Fruit fly (Drosophila melanogaster) whole organism, embryonic: ENCODE data around the gene Reepl1.

Source experiments
- Abd-B ChIP-seq: fragments of 200-800 bp; sonication (Bioruptor generic); optimal IDR thresholded peaks from 2 replicates; lab custom pipeline; 2018; ENCODE audit warnings: missing biosample characterization, mild to moderate bottlenecking, missing genetic modification characterization, moderate library complexity
- Atf3 ChIP-seq: fragments of 200-800 bp; sonication (Bioruptor generic); optimal IDR thresholded peaks from 3 replicates; lab custom pipeline; 2016; ENCODE audit warnings: missing biosample characterization, missing genetic modification characterization
- CG10959 ChIP-seq: fragments of 200-800 bp; sonication (Bioruptor generic); IDR thresholded peaks from 2 replicates; pipeline ENCODE4 v1.3.6; 2022; ENCODE audit warnings: missing biosample characterization, missing genetic modification characterization
- CG11504 ChIP-seq: fragments of 200-800 bp; sonication (Bioruptor generic); optimal IDR thresholded peaks from 3 replicates; lab custom pipeline; 2019; ENCODE audit warnings: missing biosample characterization, mild to moderate bottlenecking, missing genetic modification characterization, moderate library complexity
- CG12071 ChIP-seq: fragments of 200-800 bp; sonication (Bioruptor generic); optimal IDR thresholded peaks from 3 replicates; lab custom pipeline; 2018; ENCODE audit warnings: missing biosample characterization, mild to moderate bottlenecking, missing genetic modification characterization
- CG12942 ChIP-seq: fragments of 200-800 bp; sonication (Bioruptor generic); optimal IDR thresholded peaks from 3 replicates; lab custom pipeline; 2016; ENCODE audit warnings: missing biosample characterization, missing genetic modification characterization
- CG13894 ChIP-seq: fragments of 200-800 bp; sonication (Bioruptor generic); optimal IDR thresholded peaks from 3 replicates; lab custom pipeline; 2018; ENCODE audit warnings: missing biosample characterization, mild to moderate bottlenecking, missing genetic modification characterization, moderate library complexity
- CG14667 ChIP-seq: fragments of 200-800 bp; sonication (Bioruptor generic); IDR thresholded peaks from 2 replicates; pipeline ENCODE4 v1.3.6; 2022; ENCODE audit warnings: missing biosample characterization, missing genetic modification characterization
- CG15011 ChIP-seq: fragments of 200-800 bp; sonication (Bioruptor generic); optimal IDR thresholded peaks from 3 replicates; lab custom pipeline; 2018; ENCODE audit warnings: missing biosample characterization, mild to moderate bottlenecking, missing genetic modification characterization
- CG1602 ChIP-seq: fragments of 200-800 bp; sonication (Bioruptor generic); optimal IDR thresholded peaks from 3 replicates; lab custom pipeline; 2016; ENCODE audit warnings: missing biosample characterization, missing genetic modification characterization
- CG1603 ChIP-seq: fragments of 200-800 bp; sonication (Bioruptor generic); optimal IDR thresholded peaks from 2 replicates; lab custom pipeline; 2019; ENCODE audit warnings: missing biosample characterization, mild to moderate bottlenecking, missing genetic modification characterization, moderate library complexity
- CG17385 ChIP-seq: fragments of 200-800 bp; sonication (Bioruptor generic); optimal IDR thresholded peaks from 3 replicates; lab custom pipeline; 2018; ENCODE audit warnings: missing biosample characterization, mild to moderate bottlenecking, missing genetic modification characterization
- CG17612 ChIP-seq: fragments of 200-800 bp; sonication (Bioruptor generic); IDR thresholded peaks from 2 replicates; pipeline ENCODE4 v1.3.6; 2022; ENCODE audit warnings: missing biosample characterization, missing genetic modification characterization
- CG1792 ChIP-seq: fragments of 200-800 bp; sonication (Bioruptor generic); optimal IDR thresholded peaks from 2 replicates; lab custom pipeline; 2016; ENCODE audit warnings: missing biosample characterization, missing genetic modification characterization
- CG2712 ChIP-seq: fragments of 200-800 bp; optimal IDR thresholded peaks from 3 replicates; lab custom pipeline; 2019; ENCODE audit warnings: missing biosample characterization, mild to moderate bottlenecking, missing genetic modification characterization, moderate library complexity
- CG33213 ChIP-seq: fragments of 200-800 bp; sonication (Bioruptor generic); optimal IDR thresholded peaks from 3 replicates; lab custom pipeline; 2016; ENCODE audit warnings: missing biosample characterization, missing genetic modification characterization
- CG42726 ChIP-seq: fragments of 200-800 bp; sonication (Bioruptor generic); IDR thresholded peaks from 2 replicates; pipeline ENCODE4 v1.3.6; 2022; ENCODE audit warnings: missing biosample characterization, missing genetic modification characterization; ENCODE audit not compliant: partially characterized antibody
- CG4282 ChIP-seq: fragments of 200-800 bp; sonication (Bioruptor generic); optimal IDR thresholded peaks from 2 replicates; lab custom pipeline; 2016; ENCODE audit warnings: missing biosample characterization, missing genetic modification characterization
- CG4360 ChIP-seq: fragments of 200-800 bp; sonication (Bioruptor generic); IDR thresholded peaks from 2 replicates; pipeline ENCODE4 v1.3.6; 2022; ENCODE audit warnings: missing biosample characterization, missing genetic modification characterization
- CG43689 ChIP-seq: fragments of 200-800 bp; sonication (Bioruptor generic); IDR thresholded peaks from 2 replicates; pipeline ENCODE4 v1.3.6; 2022; ENCODE audit warnings: missing biosample characterization, missing genetic modification characterization
- CG5245 ChIP-seq: fragments of 200-800 bp; sonication (Bioruptor generic); optimal IDR thresholded peaks from 3 replicates; lab custom pipeline; 2016; ENCODE audit warnings: missing biosample characterization, missing genetic modification characterization
- CG6254 ChIP-seq: fragments of 200-800 bp; sonication (Bioruptor generic); optimal IDR thresholded peaks from 3 replicates; lab custom pipeline; 2017; ENCODE audit warnings: mild to moderate bottlenecking, missing biosample characterization, missing genetic modification reagents, missing genetic modification characterization
- CG6689 ChIP-seq: fragments of 200-800 bp; sonication (Bioruptor generic); IDR thresholded peaks from 2 replicates; pipeline ENCODE4 v1.3.6; 2022; ENCODE audit warnings: missing biosample characterization, missing genetic modification characterization
- CG7928 ChIP-seq: fragments of 200-800 bp; sonication (Bioruptor generic); optimal IDR thresholded peaks from 2 replicates; lab custom pipeline; 2017; ENCODE audit warnings: missing biosample characterization, mild to moderate bottlenecking, missing genetic modification characterization
- Camta ChIP-seq: fragments of 200-800 bp; sonication (Bioruptor generic); optimal IDR thresholded peaks from 2 replicates; lab custom pipeline; 2016; ENCODE audit warnings: missing biosample characterization, missing genetic modification characterization
- D ChIP-seq, 2 experiments: fragments of 200-800 bp in 1 of 2; fragments of >200 bp in 1 of 2; sonication (Bioruptor generic) in 1 of 2; optimal IDR thresholded peaks; 2 replicates in 1 of 2; 3 replicates in 1 of 2; lab custom pipeline; 2017; ENCODE audit warnings: mild to moderate bottlenecking in 1 of 2, missing biosample characterization in 1 of 2, missing genetic modification characterization in 1 of 2, missing genetic modification reagents in 1 of 2
- Dip2 ChIP-seq: fragments of 200-800 bp; sonication (Bioruptor generic); IDR thresholded peaks from 2 replicates; pipeline ENCODE4 v1.3.6; 2022; ENCODE audit warnings: missing biosample characterization, missing genetic modification characterization
- Dll ChIP-seq: fragments of 200-800 bp; sonication (Bioruptor generic); IDR thresholded peaks from 4 replicates; pipeline ENCODE4 v1.3.6; 2022; ENCODE audit warnings: missing biosample characterization, missing genetic modification characterization; ENCODE audit not compliant: partially characterized antibody
- HHEX ChIP-seq: fragments of 200-800 bp; sonication (Bioruptor generic); optimal IDR thresholded peaks from 3 replicates; lab custom pipeline; 2017; ENCODE audit warnings: missing biosample characterization, mild to moderate bottlenecking, missing genetic modification characterization, missing genetic modification reagents
- Nf-YA ChIP-seq: fragments of 200-800 bp; sonication (Bioruptor generic); IDR thresholded peaks from 2 replicates; pipeline ENCODE4 v1.3.6; 2022; ENCODE audit warnings: missing biosample characterization, missing genetic modification characterization
- Pdp1 ChIP-seq, 2 experiments: fragments of 200-800 bp; sonication (Bioruptor generic); optimal IDR thresholded peaks; 3 replicates each; lab custom pipeline; 2016; ENCODE audit warnings: missing biosample characterization in 2 of 2, missing genetic modification characterization in 2 of 2, mild to moderate bottlenecking in 1 of 2, moderate library complexity in 1 of 2
- Ravus ChIP-seq: fragments of 200-800 bp; sonication (Bioruptor generic); IDR thresholded peaks from 2 replicates; pipeline ENCODE4 v1.3.6; 2022; ENCODE audit warnings: missing biosample characterization, missing genetic modification characterization
- Six4 ChIP-seq: fragments of 200-800 bp; sonication (Bioruptor generic); optimal IDR thresholded peaks from 2 replicates; lab custom pipeline; 2016; ENCODE audit warnings: missing biosample characterization, missing genetic modification characterization
- Vsx1 ChIP-seq: fragments of 200-800 bp; sonication (Bioruptor generic); optimal IDR thresholded peaks from 2 replicates; lab custom pipeline; 2017; ENCODE audit warnings: missing biosample characterization, mild to moderate bottlenecking, missing genetic modification characterization, missing genetic modification reagents
- al ChIP-seq: fragments of 200-800 bp; sonication (Bioruptor generic); IDR thresholded peaks from 2 replicates; pipeline ENCODE4 v1.3.6; 2022; ENCODE audit warnings: missing biosample characterization, missing genetic modification characterization
- bcd ChIP-seq: fragments of 200-800 bp; sonication (Bioruptor generic); optimal IDR thresholded peaks from 2 replicates; lab custom pipeline; 2017; ENCODE audit warnings: missing biosample characterization, mild to moderate bottlenecking, missing genetic modification characterization
- br ChIP-seq: fragments of >200 bp; optimal IDR thresholded peaks from 2 replicates; lab custom pipeline; 2017
- chn ChIP-seq: fragments of 200-800 bp; sonication (Bioruptor generic); optimal IDR thresholded peaks from 2 replicates; lab custom pipeline; 2016; ENCODE audit warnings: missing biosample characterization, missing genetic modification characterization
- dmrt11E ChIP-seq: fragments of 200-800 bp; sonication (Bioruptor generic); optimal IDR thresholded peaks from 3 replicates; lab custom pipeline; 2018; ENCODE audit warnings: missing biosample characterization, mild to moderate bottlenecking, missing genetic modification characterization, moderate library complexity
- emc ChIP-seq: fragments of 200-800 bp; sonication (Bioruptor generic); optimal IDR thresholded peaks from 2 replicates; lab custom pipeline; 2016; ENCODE audit warnings: missing biosample characterization, missing genetic modification characterization
- fu2 ChIP-seq: fragments of 200-800 bp; sonication (Bioruptor generic); optimal IDR thresholded peaks from 2 replicates; lab custom pipeline; 2016; ENCODE audit warnings: missing biosample characterization, missing genetic modification characterization
- lab ChIP-seq: fragments of 200-800 bp; sonication (Bioruptor generic); optimal IDR thresholded peaks from 3 replicates; lab custom pipeline; 2017; ENCODE audit warnings: missing biosample characterization, missing genetic modification characterization, mild to moderate bottlenecking, moderate library complexity, missing genetic modification reagents
- pfk ChIP-seq: fragments of 200-800 bp; sonication (Bioruptor generic); optimal IDR thresholded peaks from 2 replicates; lab custom pipeline; 2018; ENCODE audit warnings: missing biosample characterization, mild to moderate bottlenecking, missing genetic modification characterization, moderate library complexity
- pita ChIP-seq: fragments of 200-800 bp; sonication (Bioruptor generic); optimal IDR thresholded peaks from 2 replicates; lab custom pipeline; 2017; ENCODE audit warnings: missing biosample characterization, mild to moderate bottlenecking, missing genetic modification characterization
- shn ChIP-seq: fragments of 200-800 bp; sonication (Bioruptor generic); optimal IDR thresholded peaks from 3 replicates; lab custom pipeline; 2016; ENCODE audit warnings: missing biosample characterization, missing genetic modification characterization
- sisA ChIP-seq: fragments of 200-800 bp; sonication (Bioruptor generic); IDR thresholded peaks from 2 replicates; pipeline ENCODE4 v1.3.6; 2022; ENCODE audit warnings: missing biosample characterization, missing genetic modification characterization
- sr ChIP-seq: fragments of 200-800 bp; sonication (Bioruptor generic); IDR thresholded peaks from 3 replicates; pipeline ENCODE4 v1.3.6; 2022; ENCODE audit warnings: missing biosample characterization, missing genetic modification characterization
- ssp ChIP-seq: fragments of 200-800 bp; sonication (Bioruptor generic); IDR thresholded peaks from 2 replicates; pipeline ENCODE4 v1.3.6; 2022; ENCODE audit warnings: missing biosample characterization, missing genetic modification characterization
- tll ChIP-seq, 2 experiments: fragments of 200-800 bp in 1 of 2; fragments of >200 bp in 1 of 2; sonication (Bioruptor generic) in 1 of 2; optimal IDR thresholded peaks; 2 replicates each; lab custom pipeline; 2017 to 2019; ENCODE audit warnings: missing biosample characterization in 2 of 2, missing genetic modification characterization in 2 of 2, mild to moderate bottlenecking in 1 of 2, moderate library complexity in 1 of 2
- wor ChIP-seq: fragments of 200-800 bp; sonication (Bioruptor generic); IDR thresholded peaks from 2 replicates; pipeline ENCODE4 v1.3.6; 2022; ENCODE audit warnings: missing biosample characterization, missing genetic modification characterization
- zf30C ChIP-seq: fragments of 200-800 bp; sonication (Bioruptor generic); optimal IDR thresholded peaks from 3 replicates; lab custom pipeline; 2018; ENCODE audit warnings: missing biosample characterization, mild to moderate bottlenecking, missing genetic modification characterization

Gene Reepl1

DNA sequence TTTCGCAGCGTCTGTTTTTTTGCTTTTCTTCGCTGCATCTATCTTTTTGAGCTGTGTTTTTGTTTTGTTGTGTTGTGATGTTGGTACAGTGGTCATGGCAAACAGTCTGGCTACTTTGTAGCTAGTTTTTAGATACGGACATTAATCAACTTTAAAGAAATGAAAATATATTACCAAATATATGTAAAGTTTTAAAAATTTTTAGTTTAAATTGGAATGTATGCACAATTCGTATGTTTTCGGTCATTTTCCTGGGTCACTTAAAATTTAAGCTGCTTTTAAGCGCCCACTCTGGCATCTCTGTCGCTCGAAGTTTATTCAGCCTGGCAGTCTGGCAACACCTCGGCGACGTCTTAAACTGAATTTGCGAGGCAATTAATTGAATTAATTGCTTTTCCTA lies 4.0 kb downstream of the Reepl1 start, which contains the start of gene CG11695 (continued):
- TF ChIP-seq Camta = peak; percentile 29
- no peak for TF ChIP-seq Dip2 (GFP tag; lab: Robert Waterston, UW)
- peak; percentile 45 for TF ChIP-seq bcd
- TF ChIP-seq CG42726 (GFP tag; lab: Robert Waterston, UW) = no peak
- TF ChIP-seq tll (GFP tag; optimal IDR thresholded peaks at IDR 0.05; lab: Kevin White, UChicago) = no peak
- TF ChIP-seq CG13894 (tag; lab: Kevin White, UChicago) = peak; percentile 80
- peak; percentile 69 for TF ChIP-seq CG2712 (tag; lab: Kevin White, UChicago)
- no peak for TF ChIP-seq Nf-YA (GFP tag; lab: Robert Waterston, UW)
- TF ChIP-seq CG17385 (GFP tag; lab: Kevin White, UChicago) = peak; percentile 59
- no peak for TF ChIP-seq sr (GFP tag; lab: Robert Waterston, UW)
- TF ChIP-seq Atf3 (GFP tag; lab: Kevin White, UChicago) = no peak
- TF ChIP-seq CG10959 (GFP tag; lab: Robert Waterston, UW) = no peak
- peak; percentile 75 for TF ChIP-seq lab
- TF ChIP-seq sisA = peak; percentile 56
- TF ChIP-seq Pdp1 (GFP tag; optimal IDR thresholded peaks at IDR 0.05; lab: Kevin White, UChicago) = peak; percentile 35 to 47
- no peak for TF ChIP-seq CG43689 (GFP tag; lab: Robert Waterston, UW)
- no peak for TF ChIP-seq br
- no peak for TF ChIP-seq CG4282 (GFP tag; lab: Kevin White, UChicago)
- peak; percentile 36; the same call in 1 of the 2 replicates for TF ChIP-seq CG14667 (GFP tag; lab: Robert Waterston, UW)
- peak; percentile 37; the same call in 1 of the 2 replicates for TF ChIP-seq wor (GFP tag; lab: Robert Waterston, UW)
- no peak for TF ChIP-seq Dll (GFP tag; lab: Robert Waterston, UW)
- no peak for TF ChIP-seq CG4360 (GFP tag; lab: Robert Waterston, UW)
- no peak for TF ChIP-seq CG1792 (GFP tag; lab: Kevin White, UChicago)
- no peak for TF ChIP-seq CG7928 (GFP tag; lab: Kevin White, UChicago)
- TF ChIP-seq CG15011 (GFP tag; lab: Kevin White, UChicago) = no peak
- no peak; the same call in 1 of the 2 replicates for TF ChIP-seq Ravus (GFP tag; lab: Robert Waterston, UW)
- peak; percentile 57 for TF ChIP-seq chn (GFP tag; lab: Kevin White, UChicago)
- peak; percentile 72 for TF ChIP-seq CG6689 (GFP tag; lab: Robert Waterston, UW)
- peak; percentile 67 for TF ChIP-seq al
- TF ChIP-seq CG5245 = peak; percentile 30
- TF ChIP-seq CG12071 (GFP tag; lab: Kevin White, UChicago) = no peak
- no peak for TF ChIP-seq D (optimal IDR thresholded peaks at IDR 0.05; lab: Kevin White, UChicago)
- no peak for TF ChIP-seq D (GFP tag; optimal IDR thresholded peaks at IDR 0.05; lab: Kevin White, UChicago)
- no peak for TF ChIP-seq pfk (GFP tag; lab: Kevin White, UChicago)
- peak; percentile 3 for TF ChIP-seq Six4
- TF ChIP-seq CG33213 (GFP tag; lab: Kevin White, UChicago) = no peak
- TF ChIP-seq dmrt11E = peak; percentile 63
- TF ChIP-seq CG1603 (tag; lab: Kevin White, UChicago) = peak; percentile 51
- peak; percentile 26 for TF ChIP-seq fu2
- no peak for TF ChIP-seq CG6254 (GFP tag; lab: Kevin White, UChicago)
- TF ChIP-seq Abd-B (GFP tag; lab: Kevin White, UChicago) = peak; percentile 65
- TF ChIP-seq Vsx1 (GFP tag; lab: Kevin White, UChicago) = no peak
- peak; percentile 29; the same call in 1 of the 2 replicates for TF ChIP-seq ssp (GFP tag; lab: Robert Waterston, UW)
- TF ChIP-seq pita (GFP tag; lab: Kevin White, UChicago) = no peak
- peak; percentile 60 for TF ChIP-seq CG1602 (GFP tag; lab: Kevin White, UChicago)
- no peak for TF ChIP-seq emc (GFP tag; lab: Kevin White, UChicago)
- TF ChIP-seq shn (GFP tag; lab: Kevin White, UChicago) = no peak
- no peak for TF ChIP-seq zf30C (GFP tag; lab: Kevin White, UChicago)
- peak; percentile 18 for TF ChIP-seq HHEX (GFP tag; lab: Kevin White, UChicago)
- TF ChIP-seq CG17612 = no peak
- TF ChIP-seq CG12942 (GFP tag; lab: Kevin White, UChicago) = peak; percentile 56
- TF ChIP-seq CG11504 (tag; lab: Kevin White, UChicago) = peak; percentile 76
